Worm (Caenorhabditis elegans) whole organism, L4/young adult: ENCODE data around the gene fli-1.

Source experiments
- W03F9.2 ChIP-seq: fragments of 150-350 bp; optimal IDR thresholded peaks from 2 replicates; lab custom pipeline; 2014; ENCODE audit warnings: missing biosample characterization, missing genetic modification characterization
- him-1 ChIP-seq: sonication (generic microtip); optimal IDR thresholded peaks from 2 replicates; lab custom pipeline; 2016; ENCODE audit warnings: missing genotype, missing genetic modification reagents, missing genetic modification characterization, missing compliant biosample characterization

DNA sequence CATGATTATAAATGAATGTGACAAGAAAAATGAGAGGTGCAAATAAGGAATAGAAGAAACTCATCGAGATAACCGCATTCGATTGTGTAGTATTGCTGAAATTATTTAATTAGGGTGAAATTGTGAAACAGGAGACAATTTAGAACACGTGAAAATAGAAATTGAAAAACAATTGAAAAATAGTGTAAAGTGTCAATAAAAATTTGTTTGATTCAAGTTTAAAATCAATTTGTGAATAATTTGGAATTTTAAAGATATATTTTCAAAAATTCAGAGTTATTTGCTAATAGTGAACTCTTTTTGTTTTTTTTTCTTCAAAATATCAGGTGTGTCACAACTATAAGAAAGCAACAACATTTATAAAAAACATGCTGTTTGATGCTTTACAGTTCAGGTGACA lies 47.8 kb upstream of the fli-1 start, which contains the start of gene ZK370.4:
- TF ChIP-seq him-1 (tag; lab: Kevin White, UChicago), result no peak
- no peak for TF ChIP-seq W03F9.2 (tag; lab: Kevin White, UChicago)
